Worm (Caenorhabditis elegans) whole organism, mixed stage, embryonic: ENCODE data around the gene C37C3.11.

Experiments used
- ceh-43 ChIP-seq: fragments of 200-800 bp; sonication (Bioruptor generic); optimal IDR thresholded peaks from 2 replicates; lab custom pipeline; 2018; ENCODE audit warnings: mild to moderate bottlenecking, missing genetic modification characterization, moderate library complexity, missing compliant biosample characterization
- lsy-2 ChIP-seq: fragments of 150-350 bp; optimal IDR thresholded peaks from 2 replicates; lab custom pipeline; 2014; ENCODE audit warnings: missing biosample characterization, missing genetic modification characterization
- nhr-28 ChIP-seq: fragments of 150-350 bp; optimal IDR thresholded peaks from 2 replicates; lab custom pipeline; 2014; ENCODE audit warnings: missing biosample characterization, missing genetic modification characterization
- unc-62 ChIP-seq: fragments of 150-350 bp; optimal IDR thresholded peaks from 2 replicates; lab custom pipeline; 2014; ENCODE audit warnings: missing biosample characterization, missing genetic modification reagents, missing genetic modification characterization

ce11 chrV:7888036-7888435 lies 23.5 kb upstream of the C37C3.11 start:
- TF ChIP-seq ceh-43 (GFP tag; lab: Kevin White, UChicago) (no peak), lsy-2 (no peak), nhr-28 (tag; lab: Kevin White, UChicago) (no peak), unc-62 (GFP tag; lab: Kevin White, UChicago) (no peak)
